Worm (Caenorhabditis elegans): ENCODE results near the gene F58G6.7.

The F58G6.7 gene

DNA sequence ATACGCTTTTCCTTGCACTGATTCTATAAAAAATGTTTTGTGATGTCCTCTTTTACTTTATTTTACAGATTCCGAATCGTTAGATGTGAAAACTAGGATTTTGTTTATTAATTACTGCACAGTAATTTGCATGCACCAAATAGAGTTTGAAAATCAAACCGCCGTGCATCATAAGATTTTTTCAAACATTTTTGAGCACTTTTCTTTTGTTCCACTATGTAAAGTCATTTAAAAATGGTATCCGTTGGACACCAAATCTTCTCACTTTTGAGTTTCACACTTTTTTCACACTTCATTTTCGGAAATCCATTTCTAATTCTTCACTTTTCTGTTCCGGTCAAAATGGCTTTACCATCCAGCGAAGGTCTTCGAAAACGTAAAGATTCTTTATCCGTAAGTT, 10.9 kb upstream of the F58G6.7 start, which contains the start of gene degl-2:
Gene degl-2 (plus strand): TSS at position 301 of the 400 bp plus-strand sequence.
- TF ChIP-seq bed-3 (GFP tag; optimal IDR thresholded peaks at IDR 0.05) (no peak), unc-62 (GFP tag; optimal IDR thresholded peaks at IDR 0.05) (no peak), cnd-1 (tag; optimal IDR thresholded peaks at IDR 0.05) (no peak), ham-2 (GFP tag; optimal IDR thresholded peaks at IDR 0.05) (no peak), elt-3 (tag; optimal IDR thresholded peaks at IDR 0.05) (no peak), blmp-1 (tag; optimal IDR thresholded peaks at IDR 0.05) (no peak), hlh-1 (tag; optimal IDR thresholded peaks at IDR 0.05) (no peak), nhr-237 (tag; optimal IDR thresholded peaks at IDR 0.05) (no peak), mab-5 (tag; optimal IDR thresholded peaks at IDR 0.05) (no peak), lsy-2 (tag; optimal IDR thresholded peaks at IDR 0.05) (no peak), snpc-4 (tag; optimal IDR thresholded peaks at IDR 0.05) (no peak), nhr-28 (tag; optimal IDR thresholded peaks at IDR 0.05) (no peak), nhr-12 (tag; optimal IDR thresholded peaks at IDR 0.05) (no peak), nhr-76 (tag; optimal IDR thresholded peaks at IDR 0.05) (no peak), zip-8 (tag; optimal IDR thresholded peaks at IDR 0.05) (no peak), sptf-1 (tag; optimal IDR thresholded peaks at IDR 0.05) (no peak), unc-39 (tag; optimal IDR thresholded peaks at IDR 0.05) (no peak), lin-32 (GFP tag; optimal IDR thresholded peaks at IDR 0.05) (no peak)

- TF ChIP-seq zip-8 (tag; optimal IDR thresholded peaks at IDR 0.05) (no peak), ceh-83 (GFP tag; optimal IDR thresholded peaks at IDR 0.05) (no peak), mls-2 (tag; optimal IDR thresholded peaks at IDR 0.05) (no peak), lsy-2 (tag; optimal IDR thresholded peaks at IDR 0.05) (no peak), lin-13 (tag; optimal IDR thresholded peaks at IDR 0.05) (no peak), ztf-11 (tag; optimal IDR thresholded peaks at IDR 0.05) (no peak), drap-1 (GFP tag; optimal IDR thresholded peaks at IDR 0.05) (no peak), nhr-76 (tag; optimal IDR thresholded peaks at IDR 0.05) (no peak), mab-5 (tag; optimal IDR thresholded peaks at IDR 0.05) (no peak), bed-3 (GFP tag; optimal IDR thresholded peaks at IDR 0.05) (no peak), ceh-43 (GFP tag; optimal IDR thresholded peaks at IDR 0.05) (no peak), hlh-1 (tag; optimal IDR thresholded peaks at IDR 0.05) (no peak), unc-39 (tag; optimal IDR thresholded peaks at IDR 0.05) (no peak), ceh-39 (tag; optimal IDR thresholded peaks at IDR 0.05) (no peak), elt-3 (tag; optimal IDR thresholded peaks at IDR 0.05) (no peak), nhr-237 (tag; optimal IDR thresholded peaks at IDR 0.05) (no peak)
Observed at ce11 chrIV:9647789-9648361, 6.2 kb upstream of the F58G6.7 start, which contains the start of gene amph-1. TSS of gene amph-1 (minus strand) at chrIV:9647873.

ce11 chrIV:9648682-9649081, 5.4 kb upstream of the F58G6.7 start, which contains the start of gene srm-3:
TSS of gene srm-3 (plus strand) at chrIV:9648982.
- no peak for TF ChIP-seq ztf-11 (tag; optimal IDR thresholded peaks at IDR 0.05)
- TF ChIP-seq drap-1 (GFP tag; optimal IDR thresholded peaks at IDR 0.05): no peak
- no peak for TF ChIP-seq zip-8 (tag; optimal IDR thresholded peaks at IDR 0.05)
- no peak for TF ChIP-seq nhr-28 (tag; optimal IDR thresholded peaks at IDR 0.05)
- no peak for TF ChIP-seq ceh-39 (tag; optimal IDR thresholded peaks at IDR 0.05)
- TF ChIP-seq ham-2 (GFP tag; optimal IDR thresholded peaks at IDR 0.05): no peak
- TF ChIP-seq blmp-1 (tag; optimal IDR thresholded peaks at IDR 0.05): no peak
- no peak for TF ChIP-seq ces-1 (GFP tag; optimal IDR thresholded peaks at IDR 0.05)
- TF ChIP-seq flh-1 (GFP tag; optimal IDR thresholded peaks at IDR 0.05): no peak
- TF ChIP-seq lsy-2 (tag; optimal IDR thresholded peaks at IDR 0.05): no peak
- no peak for TF ChIP-seq ceh-43 (GFP tag; optimal IDR thresholded peaks at IDR 0.05)
- no peak for TF ChIP-seq mep-1 (tag; optimal IDR thresholded peaks at IDR 0.05)
- no peak for TF ChIP-seq ceh-83 (GFP tag; optimal IDR thresholded peaks at IDR 0.05)
- no peak for TF ChIP-seq unc-39 (tag; optimal IDR thresholded peaks at IDR 0.05)
- TF ChIP-seq nhr-12 (tag; optimal IDR thresholded peaks at IDR 0.05): no peak
- no peak for TF ChIP-seq cnd-1 (tag; optimal IDR thresholded peaks at IDR 0.05)

ce11 chrIV:9651234-9651633, 2.9 kb upstream of the F58G6.7 start, which contains the start of gene chca-1:
TSS of gene chca-1 (plus strand) at chrIV:9651394.
- no peak for TF ChIP-seq unc-62 (GFP tag; optimal IDR thresholded peaks at IDR 0.05)
- no peak for TF ChIP-seq lin-13 (tag; optimal IDR thresholded peaks at IDR 0.05)
- no peak for TF ChIP-seq mab-5 (tag; optimal IDR thresholded peaks at IDR 0.05)
- TF ChIP-seq drap-1 (GFP tag; optimal IDR thresholded peaks at IDR 0.05): no peak

ce11 chrIV:9653184-9653583, 933 bp upstream of the F58G6.7 start, which contains the start of gene F58G6.3:
TSS of gene F58G6.3 (plus strand) at chrIV:9653535.
- no peak for TF ChIP-seq sptf-1 (tag; optimal IDR thresholded peaks at IDR 0.05)

DNA sequence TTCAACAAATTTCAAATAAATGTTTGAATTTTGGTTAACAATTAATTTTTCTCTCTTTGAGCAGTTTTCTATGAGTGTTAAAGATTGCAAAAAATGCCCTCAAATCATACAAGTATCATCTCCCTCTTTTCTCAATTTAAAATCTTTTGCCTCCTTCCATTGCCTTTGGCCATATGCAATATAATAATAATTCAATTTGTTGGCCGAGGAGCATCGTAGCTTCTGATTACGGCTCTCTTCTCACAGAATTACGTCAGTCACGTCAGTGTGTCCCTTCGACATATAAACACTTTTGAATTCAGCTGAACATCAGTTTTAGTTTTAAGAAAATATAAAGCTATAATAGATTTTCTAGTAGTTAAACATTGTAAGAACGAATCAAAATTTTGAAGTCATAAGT, 1.4 kb downstream of the F58G6.7 start:
- no peak for TF ChIP-seq nhr-28 (tag; optimal IDR thresholded peaks at IDR 0.05)
- no peak for TF ChIP-seq nhr-76 (tag; optimal IDR thresholded peaks at IDR 0.05)
- peak; percentile 92 for TF ChIP-seq ces-1 (GFP tag; optimal IDR thresholded peaks at IDR 0.05)
